Worm (Caenorhabditis elegans) whole organism, late embryonic: ENCODE measurements around the gene amt-4.

Experiments
- F13H6.1 ChIP-seq: sonication (generic microtip); optimal IDR thresholded peaks from 2 replicates; lab custom pipeline; 2016; ENCODE audit warnings: missing genetic modification characterization, missing compliant biosample characterization
- ama-1 ChIP-seq: fragments of 150-350 bp; optimal IDR thresholded peaks from 2 replicates; lab custom pipeline; 2014
- ceh-2 ChIP-seq: sonication (generic microtip); optimal IDR thresholded peaks from 2 replicates; lab custom pipeline; 2016; ENCODE audit warnings: missing genotype, missing genetic modification characterization, missing compliant biosample characterization
- ceh-30 ChIP-seq: fragments of 150-350 bp; optimal IDR thresholded peaks from 2 replicates; lab custom pipeline; 2014; ENCODE audit warnings: missing biosample characterization, missing genetic modification characterization
- ceh-48 ChIP-seq: sonication (generic microtip); optimal IDR thresholded peaks from 2 replicates; lab custom pipeline; 2016; ENCODE audit warnings: missing genetic modification characterization, inconsistent platforms, missing compliant biosample characterization
- che-1 ChIP-seq: sonication (generic microtip); optimal IDR thresholded peaks from 2 replicates; lab custom pipeline; 2016; ENCODE audit warnings: mild to moderate bottlenecking, missing genetic modification characterization, missing compliant biosample characterization
- dve-1 ChIP-seq: sonication (generic microtip); optimal IDR thresholded peaks from 2 replicates; lab custom pipeline; 2017; ENCODE audit warnings: antibody characterized with exemption, mild to moderate bottlenecking, missing genetic modification characterization, missing compliant biosample characterization
- hlh-6 ChIP-seq: sonication (generic microtip); optimal IDR thresholded peaks from 2 replicates; lab custom pipeline; 2016; ENCODE audit warnings: missing genotype, missing genetic modification characterization, missing compliant biosample characterization
- pha-4 ChIP-seq: fragments of 150-350 bp; optimal IDR thresholded peaks from 2 replicates; lab custom pipeline; 2018; ENCODE audit warnings: missing biosample characterization, missing genetic modification reagents, missing genetic modification characterization
- tbx-2 ChIP-seq: sonication (generic microtip); optimal IDR thresholded peaks from 2 replicates; lab custom pipeline; 2016; ENCODE audit warnings: missing genetic modification characterization, missing compliant biosample characterization
- unc-55 ChIP-seq: sonication (generic microtip); optimal IDR thresholded peaks from 2 replicates; lab custom pipeline; 2017; ENCODE audit warnings: missing biosample characterization, missing genetic modification reagents, missing genetic modification characterization

DNA sequence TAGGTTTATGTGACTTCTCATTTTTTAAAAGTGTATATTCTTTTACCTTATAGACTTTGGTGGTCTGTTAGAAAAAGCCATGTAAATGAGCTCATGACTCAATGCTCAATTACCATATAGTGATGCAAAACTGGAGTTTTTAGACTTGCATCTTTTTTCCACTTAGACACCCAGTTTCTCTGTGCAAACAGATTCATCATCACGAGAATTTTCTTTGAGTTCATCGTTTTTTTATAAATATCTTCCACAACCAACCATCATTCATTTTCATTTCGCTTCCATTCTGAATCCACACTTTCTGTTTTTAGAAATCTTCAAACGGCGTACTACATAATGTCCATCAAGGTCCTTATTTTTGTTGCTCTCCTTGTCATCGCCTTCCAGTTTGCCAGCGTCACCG lies 20.6 kb upstream of the amt-4 start, which contains the start of gene C07A12.2:
- no peak for TF ChIP-seq che-1 (tag; lab: Kevin White, UChicago)
- TF ChIP-seq ceh-2 (tag; lab: Kevin White, UChicago) = no peak
- no peak for TF ChIP-seq hlh-6
- TF ChIP-seq ceh-48 (tag; lab: Kevin White, UChicago) = no peak
- TF ChIP-seq tbx-2 (tag; lab: Kevin White, UChicago) = no peak
- TF ChIP-seq ama-1 (lab: Kevin White, UChicago) = no peak
- no peak for TF ChIP-seq unc-55 (GFP tag; lab: Kevin White, UChicago)
- TF ChIP-seq dve-1 (tag; lab: Kevin White, UChicago) = no peak
- no peak for TF ChIP-seq F13H6.1 (tag; lab: Kevin White, UChicago)
- TF ChIP-seq pha-4 (tag; lab: Kevin White, UChicago) = no peak
- no peak for TF ChIP-seq ceh-30 (tag; lab: Kevin White, UChicago)
